Fruit fly (Drosophila melanogaster): ENCODE data around the gene Karl.

Gene Karl

dm6 chrX:11792415-11793328 is 5.5 kb downstream of the Karl start, which contains the start of gene CkIIbeta:
CkIIbeta (plus strand) TSS chrX:11792533.
- TF ChIP-seq Hr83 (GFP tag; optimal IDR thresholded peaks at IDR 0.05; ENCODE audit: poor library complexity, severe bottlenecking) (peak; percentile 83), h (GFP tag; optimal IDR thresholded peaks at IDR 0.05) (peak; percentile 39), br (GFP tag; optimal IDR thresholded peaks at IDR 0.05) (peak; percentile 44), sv (GFP tag; optimal IDR thresholded peaks at IDR 0.05) (peak; percentile 12), CG32264 (GFP tag; optimal IDR thresholded peaks at IDR 0.05) (no peak), Vsx2 (GFP tag; optimal IDR thresholded peaks at IDR 0.05; ENCODE audit: partially characterized antibody) (no peak), CrebA (GFP tag; optimal IDR thresholded peaks at IDR 0.05; ENCODE audit: borderline replicate concordance) (no peak), Dif (GFP tag; optimal IDR thresholded peaks at IDR 0.05; ENCODE audit: partially characterized antibody) (no peak), CG9705 (GFP tag; optimal IDR thresholded peaks at IDR 0.05) (peak; percentile 12), dmrt93B (GFP tag; optimal IDR thresholded peaks at IDR 0.05) (peak; percentile 33), ey (GFP tag; optimal IDR thresholded peaks at IDR 0.05) (peak; percentile 2), dl (GFP tag; optimal IDR thresholded peaks at IDR 0.05; ENCODE audit: insufficient read depth in 1 of 2, partially characterized antibody in 2 of 2) (peak in 1 of 2 experiments; percentile 14), fru (GFP tag; optimal IDR thresholded peaks at IDR 0.05) (peak; percentile 58), HLH106 (tag; optimal IDR thresholded peaks at IDR 0.05) (peak; percentile 30), foxo (GFP tag; optimal IDR thresholded peaks at IDR 0.05) (peak in 1 of 2 experiments; percentile 60), sage (GFP tag; optimal IDR thresholded peaks at IDR 0.05) (no peak), lola (GFP tag; optimal IDR thresholded peaks at IDR 0.05) (no peak), Jra (GFP tag; optimal IDR thresholded peaks at IDR 0.05) (peak; percentile 60), dsf (GFP tag; optimal IDR thresholded peaks at IDR 0.05; ENCODE audit: borderline replicate concordance) (peak; percentile 43), Sp1 (GFP tag; optimal IDR thresholded peaks at IDR 0.05) (no peak), tai (GFP tag; optimal IDR thresholded peaks at IDR 0.05) (peak; percentile 80), pan (optimal IDR thresholded peaks at IDR 0.05) (no peak), Hr78 (GFP tag; optimal IDR thresholded peaks at IDR 0.05) (no peak), Mio (GFP tag; optimal IDR thresholded peaks at IDR 0.05) (no peak), Rel (GFP tag; optimal IDR thresholded peaks at IDR 0.05) (no peak), Rel (tag; optimal IDR thresholded peaks at IDR 0.05) (peak; percentile 20), Myc (optimal IDR thresholded peaks at IDR 0.05) (no peak), jim (GFP tag; optimal IDR thresholded peaks at IDR 0.05) (no peak), Hnf4 (GFP tag; optimal IDR thresholded peaks at IDR 0.05) (peak; percentile 70), woc (GFP tag; optimal IDR thresholded peaks at IDR 0.05) (peak; percentile 38), rgr (GFP tag; optimal IDR thresholded peaks at IDR 0.05) (peak; percentile 36), Abd-B (GFP tag; optimal IDR thresholded peaks at IDR 0.05) (no peak), psq (GFP tag; optimal IDR thresholded peaks at IDR 0.05) (peak; percentile 65), N (GFP tag; optimal IDR thresholded peaks at IDR 0.05) (peak; percentile 74), brk (GFP tag; optimal IDR thresholded peaks at IDR 0.05) (no peak), Dfd (GFP tag; optimal IDR thresholded peaks at IDR 0.05) (no peak), GATAd (GFP tag; optimal IDR thresholded peaks at IDR 0.05) (no peak), OdsH (GFP tag; optimal IDR thresholded peaks at IDR 0.05) (no peak), usp (GFP tag; optimal IDR thresholded peaks at IDR 0.05) (no peak)

dm6 chrX:11793434-11793833 is 6.3 kb downstream of the Karl start:
- TF ChIP-seq dmrt93B (GFP tag; optimal IDR thresholded peaks at IDR 0.05) (no peak), sv (GFP tag; optimal IDR thresholded peaks at IDR 0.05) (no peak), usp (GFP tag; optimal IDR thresholded peaks at IDR 0.05) (no peak), Rel (GFP tag; optimal IDR thresholded peaks at IDR 0.05) (no peak), Rel (tag; optimal IDR thresholded peaks at IDR 0.05) (no peak), Dfd (GFP tag; optimal IDR thresholded peaks at IDR 0.05) (no peak), GATAd (GFP tag; optimal IDR thresholded peaks at IDR 0.05) (no peak), HLH106 (tag; optimal IDR thresholded peaks at IDR 0.05) (no peak), woc (GFP tag; optimal IDR thresholded peaks at IDR 0.05) (no peak), Myc (optimal IDR thresholded peaks at IDR 0.05) (no peak), Hr78 (GFP tag; optimal IDR thresholded peaks at IDR 0.05) (no peak), lola (GFP tag; optimal IDR thresholded peaks at IDR 0.05) (no peak), fru (GFP tag; optimal IDR thresholded peaks at IDR 0.05) (no peak)
